Worm (Caenorhabditis elegans) whole organism, early embryonic: Measurements from ENCODE around the gene C12D5.5.

ENCODE experiments used
- aly-1 ChIP-seq: sonication (generic microtip); optimal IDR thresholded peaks from 2 replicates; lab custom pipeline; 2016; ENCODE audit warnings: missing genetic modification characterization, missing compliant biosample characterization
- ama-1 ChIP-seq: fragments of 150-350 bp; optimal IDR thresholded peaks from 2 replicates; lab custom pipeline; 2014
- ceh-36 ChIP-seq: sonication (generic microtip); optimal IDR thresholded peaks from 2 replicates; lab custom pipeline; 2016; ENCODE audit warnings: missing genetic modification characterization, inconsistent platforms, missing compliant biosample characterization
- ets-7 ChIP-seq: sonication (generic microtip); optimal IDR thresholded peaks from 2 replicates; lab custom pipeline; 2016; ENCODE audit warnings: missing genotype, missing genetic modification characterization, missing compliant biosample characterization
- flt-1 ChIP-seq: fragments of 200-800 bp; sonication (Bioruptor generic); IDR thresholded peaks from 2 replicates; pipeline ENCODE4 v1.3.6; 2022; ENCODE audit warnings: missing genetic modification characterization, missing compliant biosample characterization
- hnd-1 ChIP-seq: sonication (generic microtip); optimal IDR thresholded peaks from 2 replicates; lab custom pipeline; 2016; ENCODE audit warnings: missing genetic modification characterization, missing compliant biosample characterization
- tbx-37 ChIP-seq: fragments of 200-800 bp; sonication (Bioruptor generic); conservative IDR thresholded peaks from 2 replicates; pipeline ENCODE4 v1.3.6; 2022; ENCODE audit warnings: missing genetic modification reagents, missing genetic modification characterization, missing compliant biosample characterization
- tra-4 ChIP-seq: sonication (generic microtip); optimal IDR thresholded peaks from 2 replicates; lab custom pipeline; 2017; ENCODE audit warnings: missing genetic modification characterization, missing compliant biosample characterization

- TF ChIP-seq tbx-37 (GFP tag; lab: Robert Waterston, UW) (no peak), ets-7 (tag; lab: Kevin White, UChicago) (no peak), tra-4 (tag; lab: Kevin White, UChicago) (no peak), ama-1 (lab: Kevin White, UChicago) (no peak), aly-1 (tag; lab: Kevin White, UChicago) (no peak), flt-1 (GFP tag; lab: Robert Waterston, UW) (no peak), hnd-1 (tag; lab: Kevin White, UChicago) (no peak), ceh-36 (no peak)
Measured at ce11 chrV:7634657-7635056, 33.4 kb upstream of the C12D5.5 start, which contains the start of gene srd-31.
